Fruit fly (Drosophila melanogaster) Kc167 (cell line): ENCODE measurements around the gene emei.

Experiments used
- Myc ChIP-seq: fragments of >200 bp; optimal IDR thresholded peaks from 2 replicates; lab custom pipeline; 2017; ENCODE audit warnings: missing external identifiers
- h ChIP-seq: fragments of >200 bp; optimal IDR thresholded peaks from 3 replicates; lab custom pipeline; 2018; ENCODE audit warnings: missing external identifiers
- psq ChIP-seq: fragments of >200 bp; optimal IDR thresholded peaks from 2 replicates; lab custom pipeline; 2017; ENCODE audit warnings: missing external identifiers

- TF ChIP-seq psq (no peak), Myc (lab: Kevin White, UChicago) (no peak), h (no peak)
Measured at dm6 chr3L:11097982-11098663, 11.4 kb upstream of the emei start, which contains the start of the genes Irbp18 and APP-BP1.
